Worm (Caenorhabditis elegans): ENCODE measurements around the gene phf-33.

ce11 chrX:13328034-13328433 lies 49.3 kb upstream of the phf-33 start, which contains the start of gene sir-2.2:
- TF ChIP-seq cog-1 (tag; optimal IDR thresholded peaks at IDR 0.05) (no peak), med-1 (GFP tag; optimal IDR thresholded peaks at IDR 0.05; ENCODE audit: insufficient read depth) (no peak), tab-1 (GFP tag; IDR thresholded peaks at IDR 0.05) (no peak), T22C8.4 (GFP tag; IDR thresholded peaks at IDR 0.05) (no peak), klf-2 (GFP tag; conservative IDR thresholded peaks at IDR 0.05) (no peak), flt-1 (GFP tag; IDR thresholded peaks at IDR 0.05) (no peak), ztf-23 (GFP tag; IDR thresholded peaks at IDR 0.05) (no peak), ztf-29 (GFP tag; IDR thresholded peaks at IDR 0.05) (no peak), ref-1 (GFP tag; conservative IDR thresholded peaks at IDR 0.05) (no peak)
